Fruit fly (Drosophila melanogaster) whole organism, pupa: ENCODE results near the gene Aos1.
A peak's percentile ranks its signal among the peaks of the same experiment; 100 is the strongest.

Experiments
- CG10348 ChIP-seq: fragments of 200-800 bp; sonication (Bioruptor generic); IDR thresholded peaks from 2 replicates; pipeline ENCODE4 v1.3.6; 2022; ENCODE audit warnings: missing biosample characterization, missing genetic modification characterization
- CG12605 ChIP-seq: fragments of 200-800 bp; sonication (Bioruptor generic); IDR thresholded peaks from 2 replicates; pipeline ENCODE4 v1.3.6; 2022; ENCODE audit warnings: missing biosample characterization, missing genetic modification characterization
- CG13204 ChIP-seq: fragments of 200-800 bp; sonication (Bioruptor generic); optimal IDR thresholded peaks from 2 replicates; lab custom pipeline; 2018; ENCODE audit warnings: missing biosample characterization, mild to moderate bottlenecking, missing genetic modification characterization, moderate library complexity
- CG14655 ChIP-seq: fragments of 200-800 bp; sonication (Bioruptor generic); optimal IDR thresholded peaks from 3 replicates; lab custom pipeline; 2017; ENCODE audit warnings: mild to moderate bottlenecking, missing biosample characterization, missing genetic modification reagents, missing genetic modification characterization
- CG15710 ChIP-seq: fragments of 200-800 bp; sonication (Bioruptor generic); optimal IDR thresholded peaks from 2 replicates; lab custom pipeline; 2018; ENCODE audit warnings: missing biosample characterization, mild to moderate bottlenecking, missing genetic modification characterization, moderate library complexity
- CG17806 ChIP-seq: fragments of 200-800 bp; sonication (Bioruptor generic); optimal IDR thresholded peaks from 2 replicates; lab custom pipeline; 2018; ENCODE audit warnings: missing biosample characterization, mild to moderate bottlenecking, missing genetic modification characterization, moderate library complexity
- CG32121 ChIP-seq: fragments of 200-800 bp; sonication (Bioruptor generic); IDR thresholded peaks from 2 replicates; pipeline ENCODE4 v1.3.6; 2022; ENCODE audit warnings: missing biosample characterization, missing genetic modification characterization
- CG34367 ChIP-seq: fragments of 200-800 bp; sonication (Bioruptor generic); optimal IDR thresholded peaks from 2 replicates; lab custom pipeline; 2018; ENCODE audit warnings: missing biosample characterization, mild to moderate bottlenecking, missing genetic modification characterization
- CG4496 ChIP-seq: fragments of 200-800 bp; sonication (Bioruptor generic); IDR thresholded peaks from 3 replicates; pipeline ENCODE4 v1.3.6; 2022; ENCODE audit warnings: missing biosample characterization, missing genetic modification characterization
- CG8159 ChIP-seq: fragments of 200-800 bp; sonication (Bioruptor generic); optimal IDR thresholded peaks from 3 replicates; lab custom pipeline; 2018; ENCODE audit warnings: missing biosample characterization, mild to moderate bottlenecking, missing genetic modification characterization, moderate library complexity
- CG8301 ChIP-seq: fragments of 200-800 bp; sonication (Bioruptor generic); optimal IDR thresholded peaks from 2 replicates; lab custom pipeline; 2018; ENCODE audit warnings: missing biosample characterization, mild to moderate bottlenecking, missing genetic modification characterization
- CG9948 ChIP-seq: fragments of 200-800 bp; sonication (Bioruptor generic); optimal IDR thresholded peaks from 2 replicates; lab custom pipeline; 2018; ENCODE audit warnings: missing biosample characterization, mild to moderate bottlenecking, missing genetic modification characterization, moderate library complexity
- D1 ChIP-seq: fragments of 200-800 bp; sonication (Bioruptor generic); optimal IDR thresholded peaks from 2 replicates; lab custom pipeline; 2018; ENCODE audit warnings: missing biosample characterization, mild to moderate bottlenecking, missing genetic modification characterization, moderate library complexity
- EcR ChIP-seq: fragments of 200-800 bp; sonication (Bioruptor generic); optimal IDR thresholded peaks from 3 replicates; lab custom pipeline; 2019; ENCODE audit warnings: missing biosample characterization, missing genetic modification characterization, mild to moderate bottlenecking, moderate library complexity, missing genetic modification reagents
- Ets98B ChIP-seq: fragments of 200-800 bp; sonication (Bioruptor generic); IDR thresholded peaks from 2 replicates; pipeline ENCODE4 v1.3.6; 2022; ENCODE audit warnings: missing biosample characterization, missing genetic modification characterization
- Pif1A ChIP-seq: fragments of 200-800 bp; sonication (Bioruptor generic); optimal IDR thresholded peaks from 3 replicates; lab custom pipeline; 2016; ENCODE audit warnings: missing biosample characterization, missing genetic modification characterization
- Pif1B ChIP-seq: fragments of 200-800 bp; sonication (Bioruptor generic); optimal IDR thresholded peaks from 3 replicates; lab custom pipeline; 2016; ENCODE audit warnings: missing biosample characterization, missing genetic modification characterization
- Snoo ChIP-seq: fragments of 200-800 bp; sonication (Bioruptor generic); optimal IDR thresholded peaks from 3 replicates; lab custom pipeline; 2017; ENCODE audit warnings: missing biosample characterization, mild to moderate bottlenecking, missing genetic modification characterization, inconsistent platforms
- fd96Ca ChIP-seq: fragments of 200-800 bp; sonication (Bioruptor generic); IDR thresholded peaks from 3 replicates; pipeline ENCODE4 v1.3.6; 2022; ENCODE audit warnings: missing biosample characterization, missing genetic modification characterization
- gl ChIP-seq: fragments of 200-800 bp; sonication (Bioruptor generic); optimal IDR thresholded peaks from 2 replicates; lab custom pipeline; 2018; ENCODE audit warnings: missing biosample characterization, mild to moderate bottlenecking, missing genetic modification characterization
- rn ChIP-seq: fragments of 200-800 bp; sonication (Bioruptor generic); IDR thresholded peaks from 2 replicates; pipeline ENCODE4 v1.3.6; 2022; ENCODE audit warnings: missing biosample characterization, missing genetic modification characterization

The Aos1 gene

DNA sequence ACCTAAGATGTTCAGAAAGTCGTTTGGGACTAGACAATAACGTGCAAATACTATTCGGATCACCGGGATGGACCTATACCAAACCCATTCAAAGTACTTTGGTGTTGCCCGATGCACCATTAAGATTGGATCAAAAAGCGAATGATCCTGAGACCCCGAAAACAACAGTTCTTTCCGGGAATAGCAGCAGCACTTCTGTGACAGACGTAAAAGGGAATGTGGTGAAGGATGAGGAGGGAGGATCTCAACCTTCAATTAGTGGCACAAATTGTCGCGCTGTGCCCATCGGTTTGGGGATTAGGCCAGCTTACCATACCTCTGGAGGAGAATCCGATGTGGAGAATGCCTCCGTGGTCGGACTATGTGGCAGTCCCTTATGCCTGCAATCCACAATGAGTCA lies 14.7 kb upstream of the Aos1 start:
- TF ChIP-seq CG10348 (GFP tag; lab: Robert Waterston, UW) (no peak), Ets98B (GFP tag; lab: Robert Waterston, UW) (no peak), CG17806 (tag; lab: Kevin White, UChicago) (no peak), Snoo (tag; lab: Kevin White, UChicago) (no peak), CG4496 (GFP tag; lab: Robert Waterston, UW) (no peak), CG12605 (GFP tag; lab: Robert Waterston, UW) (no peak), Pif1B (GFP tag; lab: Kevin White, UChicago) (no peak), CG8301 (no peak), CG9948 (tag; lab: Kevin White, UChicago) (no peak), Pif1A (GFP tag; lab: Kevin White, UChicago) (no peak), CG34367 (no peak), D1 (tag; lab: Kevin White, UChicago) (no peak), CG14655 (GFP tag; lab: Kevin White, UChicago) (no peak), CG32121 (GFP tag; lab: Robert Waterston, UW) (no peak), rn (no peak), gl (no peak), CG15710 (tag; lab: Kevin White, UChicago) (no peak)

DNA sequence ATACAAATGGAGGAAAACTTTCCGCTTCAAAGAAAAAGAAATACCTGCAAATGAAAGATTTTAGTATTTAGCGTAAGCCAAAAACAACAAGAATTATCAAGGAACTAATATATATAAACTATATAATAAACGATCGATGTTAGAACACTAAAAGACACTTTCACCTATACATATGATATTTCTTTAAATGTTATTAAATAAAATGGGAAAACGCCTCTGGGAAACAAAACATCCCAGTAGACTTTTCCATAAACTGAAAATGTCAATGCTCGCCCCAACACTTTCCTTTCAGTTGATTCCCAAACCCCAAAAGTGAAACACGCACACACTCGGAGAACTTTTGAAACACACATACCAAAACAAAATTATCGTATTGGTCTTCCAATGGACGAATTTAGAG lies 13.7 kb upstream of the Aos1 start, which contains the start of gene vrs:
Gene vrs (plus strand): TSS at position 301 of the 400 bp plus-strand sequence.
- no peak for TF ChIP-seq gl
- no peak for TF ChIP-seq Ets98B (GFP tag; lab: Robert Waterston, UW)
- no peak for TF ChIP-seq D1 (tag; lab: Kevin White, UChicago)
- TF ChIP-seq CG34367 = no peak
- TF ChIP-seq rn = no peak
- TF ChIP-seq CG8301 = no peak
- TF ChIP-seq Snoo (tag; lab: Kevin White, UChicago) = no peak
- TF ChIP-seq EcR (GFP tag; lab: Kevin White, UChicago) = no peak
- TF ChIP-seq CG8159 = no peak
- no peak for TF ChIP-seq CG10348 (GFP tag; lab: Robert Waterston, UW)
- no peak for TF ChIP-seq CG32121 (GFP tag; lab: Robert Waterston, UW)
- no peak for TF ChIP-seq fd96Ca (GFP tag; lab: Robert Waterston, UW)
- TF ChIP-seq CG13204 (GFP tag; lab: Kevin White, UChicago) = no peak
- TF ChIP-seq CG4496 (GFP tag; lab: Robert Waterston, UW) = no peak
- no peak for TF ChIP-seq CG17806 (tag; lab: Kevin White, UChicago)
- TF ChIP-seq CG14655 (GFP tag; lab: Kevin White, UChicago) = no peak
- TF ChIP-seq CG12605 (GFP tag; lab: Robert Waterston, UW) = no peak
- no peak for TF ChIP-seq Pif1A (GFP tag; lab: Kevin White, UChicago)

DNA sequence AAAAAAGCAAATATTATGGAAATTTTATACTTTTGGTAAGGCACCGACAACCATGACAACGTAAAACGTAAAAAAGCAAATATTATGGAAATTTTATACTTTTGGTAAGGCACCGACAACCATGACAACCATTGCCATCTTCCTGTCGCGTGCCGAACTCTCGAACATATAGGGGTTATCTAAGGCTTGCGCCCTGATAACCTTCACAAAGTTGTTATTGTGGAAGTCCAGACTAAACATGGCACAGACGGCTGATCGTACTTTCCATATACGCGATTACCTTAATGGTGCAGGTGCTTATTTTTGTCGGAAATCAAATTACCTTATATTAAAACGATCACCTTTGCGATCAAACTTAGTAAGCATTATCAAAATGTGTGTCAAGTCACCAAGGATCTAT lies 11.8 kb upstream of the Aos1 start:
- TF ChIP-seq CG32121 (GFP tag; lab: Robert Waterston, UW) (no peak), CG15710 (tag; lab: Kevin White, UChicago) (no peak), CG17806 (tag; lab: Kevin White, UChicago) (no peak), EcR (GFP tag; lab: Kevin White, UChicago) (no peak), fd96Ca (GFP tag; lab: Robert Waterston, UW) (no peak), CG34367 (no peak), Snoo (tag; lab: Kevin White, UChicago) (no peak), CG8301 (no peak), CG8159 (no peak), CG12605 (GFP tag; lab: Robert Waterston, UW) (no peak), rn (no peak), CG13204 (GFP tag; lab: Kevin White, UChicago) (no peak), CG10348 (GFP tag; lab: Robert Waterston, UW) (no peak), Pif1A (GFP tag; lab: Kevin White, UChicago) (no peak)

DNA sequence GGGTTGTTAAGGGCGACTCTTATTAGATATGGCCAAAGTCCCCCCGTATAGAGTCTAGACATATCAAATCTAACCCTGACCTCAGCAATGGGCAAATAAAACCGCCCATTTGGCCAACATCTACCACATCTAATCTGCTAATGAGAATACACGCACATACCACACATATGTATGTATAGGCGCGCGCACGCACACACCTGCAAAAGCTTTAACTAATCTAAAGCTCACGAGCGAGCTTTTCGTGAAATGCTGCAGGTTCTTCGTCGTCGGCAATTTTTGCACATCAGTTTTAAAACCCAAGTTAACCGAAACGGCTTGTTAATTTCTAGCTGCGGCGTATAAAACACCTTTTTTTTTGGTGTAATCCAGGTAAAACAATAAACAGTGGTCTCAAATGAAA lies 10.1 kb upstream of the Aos1 start:
- no peak for TF ChIP-seq CG32121 (GFP tag; lab: Robert Waterston, UW)
- TF ChIP-seq CG13204 (GFP tag; lab: Kevin White, UChicago) = no peak
- no peak for TF ChIP-seq CG34367
- no peak for TF ChIP-seq D1 (tag; lab: Kevin White, UChicago)
- no peak for TF ChIP-seq gl
- TF ChIP-seq CG15710 (tag; lab: Kevin White, UChicago) = no peak
- no peak for TF ChIP-seq CG8159
- no peak for TF ChIP-seq fd96Ca (GFP tag; lab: Robert Waterston, UW)
- TF ChIP-seq CG8301 = no peak
- TF ChIP-seq CG9948 (tag; lab: Kevin White, UChicago) = no peak
- TF ChIP-seq Pif1B (GFP tag; lab: Kevin White, UChicago) = no peak

DNA sequence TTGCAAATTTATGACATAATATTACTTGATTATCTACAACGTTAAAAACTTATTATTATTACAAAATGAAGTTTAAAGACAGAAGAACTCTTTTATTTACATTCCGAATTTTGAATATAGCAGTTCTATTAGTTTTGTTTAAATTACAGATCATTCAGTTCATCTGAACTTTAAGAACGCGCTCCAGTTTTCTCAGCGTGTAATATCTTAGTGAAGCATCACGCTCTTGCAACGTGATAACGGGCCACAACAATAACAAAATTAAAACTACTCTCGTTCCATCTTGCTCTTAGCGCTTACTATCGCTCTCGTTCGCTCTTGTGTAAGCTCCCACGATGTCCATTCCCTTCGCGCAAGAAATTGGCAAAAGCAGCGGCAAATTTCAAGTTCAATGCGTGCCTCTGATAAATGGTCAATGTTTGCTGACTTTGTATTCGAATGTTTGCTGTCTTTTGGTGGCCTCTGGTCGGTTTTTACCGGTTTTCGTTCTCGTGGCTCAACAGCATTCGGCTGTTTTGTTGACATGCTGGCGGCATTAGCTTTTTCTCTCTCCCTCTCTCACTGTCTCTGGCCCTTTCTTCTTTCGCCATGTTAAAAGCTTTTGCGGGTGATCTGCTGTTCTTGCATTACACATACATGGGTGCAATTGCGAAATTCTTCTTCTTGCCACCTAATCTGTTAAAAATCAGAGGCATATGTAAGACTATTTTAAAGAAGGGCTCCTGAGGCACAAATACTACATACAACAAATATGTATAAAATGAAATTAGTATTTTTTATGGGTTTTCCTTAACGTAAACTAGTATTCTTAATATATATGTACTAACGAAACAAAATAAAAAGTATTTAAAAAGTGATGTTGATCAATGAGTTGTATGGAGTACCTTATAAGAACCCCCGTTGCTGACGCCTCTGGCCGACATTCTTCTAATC lies 9.2 kb upstream of the Aos1 start:
- TF ChIP-seq CG32121 (GFP tag; lab: Robert Waterston, UW) (peak; percentile 57; the same call in 1 of the 2 replicates), Pif1B (GFP tag; lab: Kevin White, UChicago) (peak; percentile 0), CG17806 (tag; lab: Kevin White, UChicago) (peak; percentile 46), gl (peak; percentile 22), Snoo (tag; lab: Kevin White, UChicago) (no peak), D1 (tag; lab: Kevin White, UChicago) (peak; percentile 45), CG34367 (no peak), CG14655 (GFP tag; lab: Kevin White, UChicago) (peak; percentile 76), CG13204 (GFP tag; lab: Kevin White, UChicago) (no peak), CG8159 (peak; percentile 63), CG8301 (peak; percentile 70), CG4496 (GFP tag; lab: Robert Waterston, UW) (peak; percentile 61; the same call in 2 of the 3 replicates), CG15710 (tag; lab: Kevin White, UChicago) (peak; percentile 28), Ets98B (GFP tag; lab: Robert Waterston, UW) (no peak), CG12605 (GFP tag; lab: Robert Waterston, UW) (peak; percentile 55), CG10348 (GFP tag; lab: Robert Waterston, UW) (no peak), CG9948 (tag; lab: Kevin White, UChicago) (peak; percentile 55), EcR (GFP tag; lab: Kevin White, UChicago) (peak; percentile 62), rn (no peak), Pif1A (GFP tag; lab: Kevin White, UChicago) (peak; percentile 55), fd96Ca (GFP tag; lab: Robert Waterston, UW) (no peak; the same call in 2 of the 3 replicates)
